Worm (Caenorhabditis elegans) whole organism, L4 larva: ENCODE data around the gene vang-1.

ENCODE experiments used
- F10B5.3 ChIP-seq: sonication (generic microtip); optimal IDR thresholded peaks from 2 replicates; lab custom pipeline; 2016; ENCODE audit warnings: mild to moderate bottlenecking, missing genetic modification characterization, missing compliant biosample characterization
- F44E2.7 ChIP-seq: fragments of 200-800 bp; sonication (Bioruptor generic); IDR thresholded peaks from 2 replicates; pipeline ENCODE4 v2.1.2; 2022; ENCODE audit warnings: missing genetic modification characterization, missing compliant biosample characterization
- F49E8.2 ChIP-seq: sonication (generic microtip); optimal IDR thresholded peaks from 2 replicates; lab custom pipeline; 2016; ENCODE audit warnings: missing compliant biosample characterization, mild to moderate bottlenecking, missing genetic modification characterization, borderline replicate concordance
- T26A8.4 ChIP-seq: fragments of 200-800 bp; sonication (Bioruptor generic); IDR thresholded peaks from 2 replicates; pipeline ENCODE4 v1.3.6; 2022; ENCODE audit warnings: missing genetic modification characterization, missing compliant biosample characterization
- aha-1 ChIP-seq: fragments of 150-350 bp; peaks from one replicate; lab custom pipeline; 2014; ENCODE audit warnings: missing biosample characterization, missing genetic modification characterization
- arid-1 ChIP-seq: fragments of 200-800 bp; sonication (Bioruptor generic); conservative IDR thresholded peaks from 2 replicates; pipeline ENCODE4 v1.3.6; 2022; ENCODE audit warnings: missing genetic modification reagents, missing genetic modification characterization, missing compliant biosample characterization
- attf-4 ChIP-seq: sonication (generic microtip); optimal IDR thresholded peaks from 3 replicates; lab custom pipeline; 2017; ENCODE audit warnings: missing biosample characterization, missing genetic modification characterization
- ceh-28 ChIP-seq: fragments of 150-350 bp; optimal IDR thresholded peaks from 2 replicates; lab custom pipeline; 2014; ENCODE audit warnings: missing biosample characterization, missing genetic modification reagents, missing genetic modification characterization
- ceh-32 ChIP-seq: sonication (generic microtip); optimal IDR thresholded peaks from 2 replicates; lab custom pipeline; 2016; ENCODE audit warnings: mild to moderate bottlenecking, missing genetic modification characterization, missing compliant biosample characterization; ENCODE audit not compliant: poor library complexity
- ceh-62 ChIP-seq: sonication (generic microtip); optimal IDR thresholded peaks from 2 replicates; lab custom pipeline; 2017; ENCODE audit warnings: missing biosample characterization, missing genetic modification characterization
- ces-1 ChIP-seq: fragments of 150-350 bp; sonication (generic microtip); optimal IDR thresholded peaks from 4 replicates; lab custom pipeline; 2014; ENCODE audit warnings: missing biosample characterization, missing genetic modification reagents, missing genetic modification characterization
- ctbp-1 ChIP-seq: fragments of 200-800 bp; sonication (Bioruptor generic); IDR thresholded peaks from 2 replicates; pipeline ENCODE4 v1.3.6; 2022; ENCODE audit warnings: missing genetic modification reagents, missing genetic modification characterization, missing compliant biosample characterization
- daf-19 ChIP-seq: fragments of 200-800 bp; sonication (Bioruptor generic); conservative IDR thresholded peaks from 2 replicates; pipeline ENCODE4 v1.3.6; 2022; ENCODE audit warnings: missing genetic modification characterization, missing compliant biosample characterization
- dmd-6 ChIP-seq: fragments of 200-800 bp; sonication (Bioruptor generic); IDR thresholded peaks from 2 replicates; pipeline ENCODE4 v1.3.6; 2022; ENCODE audit warnings: missing genetic modification reagents, missing genetic modification characterization, missing compliant biosample characterization
- dmd-8 ChIP-seq: fragments of 200-800 bp; sonication (Bioruptor generic); IDR thresholded peaks from 2 replicates; pipeline ENCODE4 v1.3.6; 2022; ENCODE audit warnings: missing genetic modification characterization, missing compliant biosample characterization
- dmd-9 ChIP-seq: fragments of 200-800 bp; sonication (Bioruptor generic); IDR thresholded peaks from 2 replicates; pipeline ENCODE4 v1.3.6; 2022; ENCODE audit warnings: missing genetic modification reagents, missing genetic modification characterization, missing compliant biosample characterization
- dpl-1 ChIP-seq: fragments of 150-350 bp; optimal IDR thresholded peaks from 2 replicates; lab custom pipeline; 2014; ENCODE audit warnings: missing biosample characterization, missing genetic modification reagents, missing genetic modification characterization
- egl-27 ChIP-seq: sonication (generic microtip); optimal IDR thresholded peaks from 3 replicates; lab custom pipeline; 2017; ENCODE audit warnings: missing biosample characterization, missing genetic modification reagents, missing genetic modification characterization
- egl-43 ChIP-seq: fragments of 200-800 bp; sonication (Bioruptor generic); IDR thresholded peaks from 2 replicates; pipeline ENCODE4 v1.3.6; 2022; ENCODE audit warnings: missing genetic modification reagents, missing genetic modification characterization, missing compliant biosample characterization
- fkh-10 ChIP-seq: fragments of 150-350 bp; optimal IDR thresholded peaks from 2 replicates; lab custom pipeline; 2014; ENCODE audit warnings: missing biosample characterization, missing genetic modification reagents, missing genetic modification characterization
- hif-1 ChIP-seq, 2 experiments: sonication (generic microtip); optimal IDR thresholded peaks; 2 replicates each; lab custom pipeline; 2016 to 2017; ENCODE audit warnings: missing compliant biosample characterization in 2 of 2, missing genetic modification characterization in 2 of 2, missing genetic modification reagents in 2 of 2, missing genotype in 2 of 2, mild to moderate bottlenecking in 1 of 2
- hlh-11 ChIP-seq: fragments of 200-800 bp; sonication (Bioruptor generic); optimal IDR thresholded peaks from 2 replicates; lab custom pipeline; 2018; ENCODE audit warnings: mild to moderate bottlenecking, missing genetic modification characterization, missing compliant biosample characterization
- hmg-1.1 ChIP-seq: fragments of 200-800 bp; sonication (Bioruptor generic); IDR thresholded peaks from 2 replicates; pipeline ENCODE4 v1.3.6; 2022; ENCODE audit warnings: missing genetic modification reagents, missing genetic modification characterization, missing compliant biosample characterization
- jun-1 ChIP-seq: fragments of 150-350 bp; optimal IDR thresholded peaks from 2 replicates; lab custom pipeline; 2014; ENCODE audit warnings: missing biosample characterization, missing genetic modification reagents, missing genetic modification characterization
- lin-1 ChIP-seq: fragments of 200-800 bp; sonication (Bioruptor generic); IDR thresholded peaks from 2 replicates; pipeline ENCODE4 v1.3.6; 2022; ENCODE audit warnings: missing genetic modification reagents, missing genetic modification characterization, missing compliant biosample characterization
- lin-29 ChIP-seq: fragments of 200-800 bp; sonication (Bioruptor generic); IDR thresholded peaks from 2 replicates; pipeline ENCODE4 v1.3.6; 2022; ENCODE audit warnings: missing genetic modification reagents, missing genetic modification characterization, missing compliant biosample characterization
- lin-38 ChIP-seq: fragments of 200-800 bp; sonication (Bioruptor generic); IDR thresholded peaks from 2 replicates; pipeline ENCODE4 v1.3.6; 2022; ENCODE audit warnings: missing genetic modification reagents, missing genetic modification characterization, missing compliant biosample characterization
- lin-39 ChIP-seq: fragments of 150-350 bp; optimal IDR thresholded peaks from 2 replicates; lab custom pipeline; 2014; ENCODE audit warnings: missing biosample characterization, missing genetic modification reagents, missing genetic modification characterization
- lir-3 ChIP-seq: sonication (generic microtip); optimal IDR thresholded peaks from 2 replicates; lab custom pipeline; 2016; ENCODE audit warnings: mild to moderate bottlenecking, missing genetic modification characterization, missing compliant biosample characterization
- madf-9 ChIP-seq: fragments of 200-800 bp; sonication (Bioruptor generic); conservative IDR thresholded peaks from 2 replicates; pipeline ENCODE4 v1.3.6; 2022; ENCODE audit warnings: missing genetic modification reagents, missing genetic modification characterization, missing compliant biosample characterization
- mdl-1 ChIP-seq, 2 experiments: fragments of 150-350 bp in 1 of 2; sonication (generic microtip) in 1 of 2; optimal IDR thresholded peaks; 2 replicates each; lab custom pipeline; 2014 to 2017; ENCODE audit warnings: missing biosample characterization in 2 of 2, missing genetic modification characterization in 2 of 2
- mes-2 ChIP-seq: sonication (generic microtip); optimal IDR thresholded peaks from 2 replicates; lab custom pipeline; 2016; ENCODE audit warnings: missing genotype, mild to moderate bottlenecking, missing genetic modification characterization, missing compliant biosample characterization; ENCODE audit not compliant: poor library complexity, severe bottlenecking
- nhr-10 ChIP-seq: fragments of 150-350 bp; optimal IDR thresholded peaks from 2 replicates; lab custom pipeline; 2014; ENCODE audit warnings: missing biosample characterization, missing genetic modification characterization
- nhr-11 ChIP-seq: fragments of 150-350 bp; optimal IDR thresholded peaks from 2 replicates; lab custom pipeline; 2014; ENCODE audit warnings: missing biosample characterization, missing genetic modification characterization
- nhr-111 ChIP-seq: fragments of 200-800 bp; sonication (Bioruptor generic); optimal IDR thresholded peaks from 2 replicates; lab custom pipeline; 2018; ENCODE audit warnings: mild to moderate bottlenecking, missing genetic modification characterization, missing compliant biosample characterization
- nhr-28 ChIP-seq: fragments of 150-350 bp; optimal IDR thresholded peaks from 2 replicates; lab custom pipeline; 2014; ENCODE audit warnings: missing biosample characterization, missing genetic modification characterization
- nhr-42 ChIP-seq: fragments of 200-800 bp; sonication (Bioruptor generic); IDR thresholded peaks from 2 replicates; pipeline ENCODE4 v1.3.6; 2022; ENCODE audit warnings: missing genetic modification characterization, missing compliant biosample characterization
- nhr-48 ChIP-seq: sonication (generic microtip); optimal IDR thresholded peaks from 2 replicates; lab custom pipeline; 2016; ENCODE audit warnings: mild to moderate bottlenecking, missing genetic modification characterization, missing compliant biosample characterization
- nhr-77 ChIP-seq: fragments of 150-350 bp; optimal IDR thresholded peaks from 2 replicates; lab custom pipeline; 2014; ENCODE audit warnings: missing biosample characterization, missing genetic modification characterization
- pha-4 ChIP-seq, 2 experiments: fragments of 150-350 bp in 1 of 2; fragments of 200-800 bp in 1 of 2; sonication (Bioruptor generic) in 1 of 2; IDR thresholded peaks in 1 of 2; optimal IDR thresholded peaks in 1 of 2; 2 replicates each; pipeline versions ENCODE4 v1.3.6 to Lab custom; 2014 to 2022; ENCODE audit warnings: missing genetic modification characterization in 2 of 2, missing genetic modification reagents in 2 of 2, missing biosample characterization in 1 of 2, missing compliant biosample characterization in 1 of 2
- php-3 ChIP-seq: fragments of 200-800 bp; sonication (Bioruptor generic); IDR thresholded peaks from 2 replicates; pipeline ENCODE4 v1.3.6; 2022; ENCODE audit warnings: missing genetic modification reagents, missing genetic modification characterization, missing compliant biosample characterization
- pqm-1 ChIP-seq: sonication (generic microtip); optimal IDR thresholded peaks from 2 replicates; lab custom pipeline; 2017; ENCODE audit warnings: missing biosample characterization, missing genetic modification characterization
- snpc-4 ChIP-seq: fragments of 150-350 bp; optimal IDR thresholded peaks from 2 replicates; lab custom pipeline; 2014; ENCODE audit warnings: missing biosample characterization, missing genetic modification characterization
- spr-1 ChIP-seq: sonication (generic microtip); optimal IDR thresholded peaks from 2 replicates; lab custom pipeline; 2016; ENCODE audit warnings: mild to moderate bottlenecking, missing genetic modification characterization, missing compliant biosample characterization
- spr-3 ChIP-seq: fragments of 200-800 bp; sonication (Bioruptor generic); optimal IDR thresholded peaks from 2 replicates; lab custom pipeline; 2018; ENCODE audit warnings: mild to moderate bottlenecking, missing genetic modification characterization, missing compliant biosample characterization
- tra-1 ChIP-seq: fragments of 200-800 bp; sonication (Bioruptor generic); IDR thresholded peaks from 2 replicates; pipeline ENCODE4 v1.3.6; 2022; ENCODE audit warnings: missing genetic modification reagents, missing genetic modification characterization, missing compliant biosample characterization
- zfp-3 ChIP-seq: fragments of 200-800 bp; sonication (Bioruptor generic); conservative IDR thresholded peaks from 2 replicates; pipeline ENCODE4 v1.3.6; 2022; ENCODE audit warnings: missing genetic modification reagents, missing genetic modification characterization, missing compliant biosample characterization
- zip-2 ChIP-seq: fragments of 150-350 bp; optimal IDR thresholded peaks from 2 replicates; lab custom pipeline; 2014; ENCODE audit warnings: missing biosample characterization, missing genetic modification characterization
- ztf-7 ChIP-seq: fragments of 150-350 bp; optimal IDR thresholded peaks from 2 replicates; lab custom pipeline; 2014; ENCODE audit warnings: missing biosample characterization, missing genetic modification characterization

Gene vang-1

ce11 chrX:2852388-2852908 is 33.2 kb upstream of the vang-1 start, which contains the start of gene kin-29 (continued):
- peak; percentile 62; the same call in 1 of the 2 replicates for TF ChIP-seq dmd-9 (GFP tag; lab: Robert Waterston, UW)
- TF ChIP-seq nhr-11 (tag; lab: Kevin White, UChicago) = peak; percentile 77
- no peak; the same call in 1 of the 2 replicates for TF ChIP-seq lin-38
- no peak for TF ChIP-seq nhr-42 (GFP tag; lab: Robert Waterston, UW)
- peak; percentile 53; the same call in 1 of the 2 replicates for TF ChIP-seq arid-1
- peak; percentile 90 for TF ChIP-seq madf-9
- no peak for TF ChIP-seq F49E8.2 (tag; lab: Kevin White, UChicago)
- TF ChIP-seq jun-1 (tag; lab: Kevin White, UChicago) = peak; percentile 82
- no peak for TF ChIP-seq ces-1
- peak; percentile 34 for TF ChIP-seq spr-3 (GFP tag; lab: Kevin White, UChicago)
- TF ChIP-seq php-3 (GFP tag; lab: Robert Waterston, UW) = peak; percentile 61
- no peak for TF ChIP-seq nhr-111 (GFP tag; lab: Kevin White, UChicago)
- no peak for TF ChIP-seq lin-39 (tag; lab: Kevin White, UChicago)
- no peak for TF ChIP-seq zfp-3 (GFP tag; lab: Robert Waterston, UW)
- peak; percentile 44 for TF ChIP-seq zip-2 (tag; lab: Kevin White, UChicago)
- no peak for TF ChIP-seq ceh-62 (tag; lab: Kevin White, UChicago)
- TF ChIP-seq F44E2.7 = no peak
- TF ChIP-seq ztf-7 (tag; lab: Kevin White, UChicago) = peak; percentile 31
- TF ChIP-seq pqm-1 = peak; percentile 24
- peak; percentile 80 for TF ChIP-seq nhr-48 (tag; lab: Kevin White, UChicago)
- TF ChIP-seq daf-19 = no peak
- TF ChIP-seq nhr-10 (tag; lab: Kevin White, UChicago) = peak; percentile 82
- peak; percentile 45 to 90 for TF ChIP-seq hif-1 (tag; optimal IDR thresholded peaks at IDR 0.05; lab: Kevin White, UChicago)
- peak; percentile 62 for TF ChIP-seq ceh-28 (tag; lab: Kevin White, UChicago)
- TF ChIP-seq spr-1 = peak; percentile 80
- TF ChIP-seq nhr-77 (tag; lab: Kevin White, UChicago) = peak; percentile 67
- TF ChIP-seq tra-1 = peak; percentile 44; the same call in 1 of the 2 replicates
- TF ChIP-seq T26A8.4 = peak; percentile 82
- no peak for TF ChIP-seq snpc-4 (tag; lab: Kevin White, UChicago)
- peak; percentile 99 for TF ChIP-seq aha-1 (tag; lab: Kevin White, UChicago)
- peak; percentile 72 for TF ChIP-seq pha-4 (GFP tag; IDR thresholded peaks at IDR 0.05; lab: Robert Waterston, UW)
- no peak for TF ChIP-seq pha-4 (tag; optimal IDR thresholded peaks at IDR 0.05; lab: Kevin White, UChicago)
- peak; percentile 72 to 93 for TF ChIP-seq mdl-1 (tag; optimal IDR thresholded peaks at IDR 0.05; lab: Kevin White, UChicago)
- peak; percentile 37; the same call in 1 of the 2 replicates for TF ChIP-seq lin-1 (GFP tag; lab: Robert Waterston, UW)
- TF ChIP-seq hlh-11 (tag; lab: Kevin White, UChicago) = peak; percentile 95
- peak; percentile 82 for TF ChIP-seq egl-43 (GFP tag; lab: Robert Waterston, UW)
- peak; percentile 46 for TF ChIP-seq F10B5.3 (tag; lab: Kevin White, UChicago)
- peak; percentile 74 for TF ChIP-seq dmd-6 (GFP tag; lab: Robert Waterston, UW)
- TF ChIP-seq nhr-28 = peak; percentile 89
- TF ChIP-seq ceh-32 = peak; percentile 46
- peak; percentile 39 for TF ChIP-seq dpl-1 (GFP tag; lab: Kevin White, UChicago)
- TF ChIP-seq, all 104 proteins: peak for 57

- TF ChIP-seq lir-3 (tag; lab: Kevin White, UChicago) (no peak), lin-1 (GFP tag; lab: Robert Waterston, UW) (no peak), ctbp-1 (GFP tag; lab: Robert Waterston, UW) (no peak), hmg-1.1 (GFP tag; lab: Robert Waterston, UW) (no peak), snpc-4 (tag; lab: Kevin White, UChicago) (no peak), lin-29 (GFP tag; lab: Robert Waterston, UW) (no peak), fkh-10 (no peak), lin-39 (tag; lab: Kevin White, UChicago) (no peak), hif-1 (tag; optimal IDR thresholded peaks at IDR 0.05; lab: Kevin White, UChicago) (no peak), nhr-28 (no peak), dmd-8 (GFP tag; lab: Robert Waterston, UW) (no peak), nhr-10 (tag; lab: Kevin White, UChicago) (no peak), nhr-77 (tag; lab: Kevin White, UChicago) (no peak), egl-27 (tag; lab: Kevin White, UChicago) (no peak), mes-2 (tag; lab: Kevin White, UChicago) (no peak), attf-4 (tag; lab: Kevin White, UChicago) (no peak)
These were observed 31.7 kb upstream of the vang-1 start for ce11 chrX:2853963-2854362.
